Worm (Caenorhabditis elegans): ENCODE data around the gene srbc-56.
"Not testable (repeated sequence)": the region's sequence is repeated elsewhere in the genome, so short reads cannot be mapped to it uniquely, and the experiment has no call there.

Gene srbc-56

DNA sequence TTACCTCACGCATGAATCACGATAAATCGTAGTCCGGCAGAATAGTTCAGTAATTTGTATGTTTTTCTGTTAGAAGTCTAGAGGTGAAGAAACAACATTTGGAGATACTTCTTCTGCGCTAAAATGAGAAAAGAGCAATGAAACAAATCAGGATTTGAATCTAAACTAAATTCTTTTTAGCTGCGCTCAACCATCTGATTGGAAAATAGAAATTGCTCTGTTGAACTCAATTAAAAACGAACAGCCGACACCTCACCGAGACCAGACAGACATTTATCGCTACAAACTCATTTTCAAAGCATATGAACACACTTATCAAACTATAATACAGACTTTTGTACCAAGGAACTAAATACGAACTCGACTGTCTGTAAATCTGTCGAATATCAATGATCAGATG lies 28.9 kb downstream of the srbc-56 start, which contains the start of gene T26E4.9:
TSS of gene T26E4.9 (minus strand) at position 101 of the 400 bp plus-strand sequence.
- TF ChIP-seq mls-2 (tag; optimal IDR thresholded peaks at IDR 0.05); mep-1 (tag; optimal IDR thresholded peaks at IDR 0.05); bed-3 (GFP tag; optimal IDR thresholded peaks at IDR 0.05): not testable (repeated sequence)

ce11 chrV:15798108-15798507 lies 33.4 kb downstream of the srbc-56 start, which contains the start of gene T26E4.10:
Gene T26E4.10 (minus strand): TSS chrV:15798208.
- TF ChIP-seq M03D4.4 (tag; optimal IDR thresholded peaks at IDR 0.05) (no peak), pha-4 (tag; optimal IDR thresholded peaks at IDR 0.05) (no peak), tbx-8 (GFP tag; optimal IDR thresholded peaks at IDR 0.05) (no peak), drap-1 (GFP tag; optimal IDR thresholded peaks at IDR 0.05) (no peak), cnd-1 (tag; optimal IDR thresholded peaks at IDR 0.05) (no peak), mls-2 (tag; optimal IDR thresholded peaks at IDR 0.05) (no peak), sem-2 (GFP tag; optimal IDR thresholded peaks at IDR 0.05) (no peak), lin-13 (tag; optimal IDR thresholded peaks at IDR 0.05) (no peak), sptf-1 (tag; optimal IDR thresholded peaks at IDR 0.05) (no peak)

- TF ChIP-seq zip-8 (tag; optimal IDR thresholded peaks at IDR 0.05) (no peak), elt-1 (tag; optimal IDR thresholded peaks at IDR 0.05; ENCODE audit: borderline replicate concordance, insufficient read depth) (no peak), mep-1 (tag; optimal IDR thresholded peaks at IDR 0.05) (no peak), sptf-1 (tag; optimal IDR thresholded peaks at IDR 0.05) (no peak), M03D4.4 (tag; optimal IDR thresholded peaks at IDR 0.05) (no peak), hlh-1 (tag; optimal IDR thresholded peaks at IDR 0.05) (no peak), ham-2 (GFP tag; optimal IDR thresholded peaks at IDR 0.05) (no peak), pha-4 (tag; optimal IDR thresholded peaks at IDR 0.05) (no peak), cnd-1 (tag; optimal IDR thresholded peaks at IDR 0.05) (no peak), drap-1 (GFP tag; optimal IDR thresholded peaks at IDR 0.05) (no peak), snpc-4 (tag; optimal IDR thresholded peaks at IDR 0.05) (no peak), nhr-2 (tag; optimal IDR thresholded peaks at IDR 0.05) (no peak), elt-3 (tag; optimal IDR thresholded peaks at IDR 0.05) (no peak), ceh-39 (tag; optimal IDR thresholded peaks at IDR 0.05) (no peak), nhr-28 (tag; optimal IDR thresholded peaks at IDR 0.05) (no peak), tbx-8 (GFP tag; optimal IDR thresholded peaks at IDR 0.05) (no peak)
Observed at ce11 chrV:15796087-15796486, 35.4 kb downstream of the srbc-56 start, which contains the start of gene nhr-223. Gene nhr-223 (plus strand): TSS chrV:15796387.

ce11 chrV:15793270-15793669 lies 38.2 kb downstream of the srbc-56 start, which contains the start of gene T26E4.7:
Gene T26E4.7 (plus strand): TSS chrV:15793570.
- TF ChIP-seq pha-4 (tag; optimal IDR thresholded peaks at IDR 0.05) (no peak), sptf-1 (tag; optimal IDR thresholded peaks at IDR 0.05) (no peak), lin-32 (GFP tag; optimal IDR thresholded peaks at IDR 0.05) (no peak), M03D4.4 (tag; optimal IDR thresholded peaks at IDR 0.05) (no peak)

ce11 chrV:15792409-15792808 lies 39.1 kb downstream of the srbc-56 start, which contains the start of gene T26E4.4:
Gene T26E4.4 (minus strand): TSS chrV:15792509.
- no peak for TF ChIP-seq ztf-11 (tag; optimal IDR thresholded peaks at IDR 0.05)

ce11 chrV:15782494-15782893 lies 49.0 kb downstream of the srbc-56 start, which contains the start of gene T26E4.3:
Gene T26E4.3 (plus strand): TSS chrV:15782794.
- TF ChIP-seq drap-1 (GFP tag; optimal IDR thresholded peaks at IDR 0.05) = no peak
- TF ChIP-seq zip-8 (tag; optimal IDR thresholded peaks at IDR 0.05) = no peak
- TF ChIP-seq sptf-1 (tag; optimal IDR thresholded peaks at IDR 0.05) = no peak
- TF ChIP-seq elt-1 (tag; optimal IDR thresholded peaks at IDR 0.05; ENCODE audit: borderline replicate concordance, insufficient read depth) = no peak
- TF ChIP-seq ham-2 (GFP tag; optimal IDR thresholded peaks at IDR 0.05) = no peak
- TF ChIP-seq nhr-76 (tag; optimal IDR thresholded peaks at IDR 0.05) = no peak
- TF ChIP-seq ces-1 (GFP tag; optimal IDR thresholded peaks at IDR 0.05) = no peak
- TF ChIP-seq nhr-2 (tag; optimal IDR thresholded peaks at IDR 0.05) = no peak
- no peak for TF ChIP-seq mls-2 (tag; optimal IDR thresholded peaks at IDR 0.05)
- TF ChIP-seq lsy-2 (tag; optimal IDR thresholded peaks at IDR 0.05) = no peak
- TF ChIP-seq cnd-1 (tag; optimal IDR thresholded peaks at IDR 0.05) = no peak
- TF ChIP-seq hlh-1 (tag; optimal IDR thresholded peaks at IDR 0.05) = no peak
- TF ChIP-seq blmp-1 (tag; optimal IDR thresholded peaks at IDR 0.05) = no peak
- no peak for TF ChIP-seq lin-32 (GFP tag; optimal IDR thresholded peaks at IDR 0.05)
- no peak for TF ChIP-seq ceh-39 (tag; optimal IDR thresholded peaks at IDR 0.05)
- no peak for TF ChIP-seq snpc-4 (tag; optimal IDR thresholded peaks at IDR 0.05)
- TF ChIP-seq ceh-83 (GFP tag; optimal IDR thresholded peaks at IDR 0.05) = no peak
- TF ChIP-seq sem-2 (GFP tag; optimal IDR thresholded peaks at IDR 0.05) = no peak
- TF ChIP-seq lin-13 (tag; optimal IDR thresholded peaks at IDR 0.05) = no peak
- TF ChIP-seq elt-3 (tag; optimal IDR thresholded peaks at IDR 0.05) = no peak

All from whole organism, mixed stage, embryonic.